Worm (Caenorhabditis elegans): ENCODE measurements around the gene ZK673.4.
"Not testable (repeated sequence)": the region's sequence is repeated elsewhere in the genome, so short reads cannot be mapped to it uniquely, and the experiment has no call there.

The ZK673.4 gene

ce11 chrII:10452620-10453019 is at the start of gene ZK673.4:
Gene ZK673.4 (plus strand): TSS chrII:10452920.
- TF ChIP-seq unc-62 (GFP tag; optimal IDR thresholded peaks at IDR 0.05) = no peak

- no peak for TF ChIP-seq unc-62 (GFP tag; optimal IDR thresholded peaks at IDR 0.05)
Measured at ce11 chrII:10402991-10403390, 49.7 kb upstream of the ZK673.4 start.

ce11 chrII:10410989-10411388 is 41.7 kb upstream of the ZK673.4 start, which contains the start of gene E04D5.5:
Gene E04D5.5 (plus strand): TSS chrII:10411289.
- TF ChIP-seq unc-62 (GFP tag; optimal IDR thresholded peaks at IDR 0.05) = no peak

- TF ChIP-seq unc-62 (GFP tag; optimal IDR thresholded peaks at IDR 0.05) = no peak
Measured at ce11 chrII:10416332-10416863, 36.3 kb upstream of the ZK673.4 start, which contains the start of gene eif-2A. Gene eif-2A (plus strand): TSS chrII:10416800.

ce11 chrII:10421941-10422340 is 30.8 kb upstream of the ZK673.4 start, which contains the start of gene frpr-21:
Gene frpr-21 (minus strand): TSS chrII:10422041.
- no peak for TF ChIP-seq unc-62 (GFP tag; optimal IDR thresholded peaks at IDR 0.05)

- no peak for TF ChIP-seq unc-62 (GFP tag; optimal IDR thresholded peaks at IDR 0.05)
Measured at ce11 chrII:10435836-10436235, 16.9 kb upstream of the ZK673.4 start, which contains the start of gene cut-4. Gene cut-4 (plus strand): TSS chrII:10436136.

- TF ChIP-seq unc-62 (GFP tag; optimal IDR thresholded peaks at IDR 0.05) = no peak
Measured at ce11 chrII:10437840-10438239, 14.9 kb upstream of the ZK673.4 start.

- TF ChIP-seq unc-62 (GFP tag; optimal IDR thresholded peaks at IDR 0.05) = no peak
Measured at ce11 chrII:10439976-10440375, 12.7 kb upstream of the ZK673.4 start, which contains the start of gene E04D5.4. Gene E04D5.4 (plus strand): TSS chrII:10440276.

ce11 chrII:10442846-10443245 is 9.9 kb upstream of the ZK673.4 start, which contains the start of gene ZK673.1:
Gene ZK673.1 (plus strand): TSS chrII:10443146.
- not testable (repeated sequence) for TF ChIP-seq unc-62 (GFP tag; optimal IDR thresholded peaks at IDR 0.05)

ce11 chrII:10443898-10444297 is 8.8 kb upstream of the ZK673.4 start:
- TF ChIP-seq unc-62 (GFP tag; optimal IDR thresholded peaks at IDR 0.05) = no peak

- no peak for TF ChIP-seq unc-62 (GFP tag; optimal IDR thresholded peaks at IDR 0.05)
Measured at ce11 chrII:10444971-10445707, 7.6 kb upstream of the ZK673.4 start.

- TF ChIP-seq unc-62 (GFP tag; optimal IDR thresholded peaks at IDR 0.05) = no peak
Measured at ce11 chrII:10445738-10446137, 7.0 kb upstream of the ZK673.4 start.

ce11 chrII:10446300-10446699 is 6.4 kb upstream of the ZK673.4 start:
- no peak for TF ChIP-seq unc-62 (GFP tag; optimal IDR thresholded peaks at IDR 0.05)

ce11 chrII:10446814-10447213 is 5.9 kb upstream of the ZK673.4 start:
- no peak for TF ChIP-seq unc-62 (GFP tag; optimal IDR thresholded peaks at IDR 0.05)

ce11 chrII:10447348-10448316 is 5.1 kb upstream of the ZK673.4 start, which contains the start of gene ZK673.2:
Gene ZK673.2 (plus strand): TSS chrII:10448266.
- no peak for TF ChIP-seq unc-62 (GFP tag; optimal IDR thresholded peaks at IDR 0.05)

- no peak for TF ChIP-seq unc-62 (GFP tag; optimal IDR thresholded peaks at IDR 0.05)
Measured at ce11 chrII:10449707-10450106, 3.0 kb upstream of the ZK673.4 start, which contains the start of gene lin-56. Gene lin-56 (plus strand): TSS chrII:10450007.
